Fruit fly (Drosophila melanogaster): ENCODE measurements around the gene CG13690.

DNA sequence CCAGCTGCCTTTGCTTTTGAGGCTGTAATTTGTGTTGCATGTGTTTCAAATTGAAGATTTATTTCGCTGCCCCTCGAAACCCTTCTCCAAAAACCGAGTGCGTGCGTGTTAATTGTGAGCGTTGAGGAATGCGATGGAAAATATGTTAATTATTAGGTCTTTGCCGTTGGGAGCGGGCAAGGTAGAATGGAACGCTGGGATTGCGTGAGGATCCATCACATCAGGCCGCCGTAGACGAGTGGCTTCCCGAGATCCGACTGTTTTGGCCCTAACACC is 21.9 kb upstream of the CG13690 start:
- no peak for TF ChIP-seq dsf (GFP tag; optimal IDR thresholded peaks at IDR 0.05; ENCODE audit: borderline replicate concordance)
- no peak for TF ChIP-seq Rel (GFP tag; optimal IDR thresholded peaks at IDR 0.05)
- no peak for TF ChIP-seq Rel (tag; optimal IDR thresholded peaks at IDR 0.05)
- TF ChIP-seq CG9705 (GFP tag; optimal IDR thresholded peaks at IDR 0.05), result no peak
- TF ChIP-seq h (GFP tag; optimal IDR thresholded peaks at IDR 0.05), result no peak
- TF ChIP-seq psq (GFP tag; optimal IDR thresholded peaks at IDR 0.05), result no peak
- TF ChIP-seq Abd-B (GFP tag; optimal IDR thresholded peaks at IDR 0.05), result no peak
- no peak for TF ChIP-seq Dfd (GFP tag; optimal IDR thresholded peaks at IDR 0.05)
- TF ChIP-seq pan (optimal IDR thresholded peaks at IDR 0.05), result no peak
- TF ChIP-seq Sp1 (GFP tag; optimal IDR thresholded peaks at IDR 0.05), result no peak
- TF ChIP-seq dmrt93B (GFP tag; optimal IDR thresholded peaks at IDR 0.05), result no peak
- TF ChIP-seq CG32264 (GFP tag; optimal IDR thresholded peaks at IDR 0.05), result no peak
- no peak for TF ChIP-seq usp (GFP tag; optimal IDR thresholded peaks at IDR 0.05)
